Worm (Caenorhabditis elegans) whole organism, L3 larva: ENCODE data around the gene tmem-231.

Experiments used
- aly-2 ChIP-seq: fragments of 150-350 bp; optimal IDR thresholded peaks from 2 replicates; lab custom pipeline; 2014; ENCODE audit warnings: missing biosample characterization, missing genetic modification characterization
- zag-1 ChIP-seq: fragments of 150-350 bp; optimal IDR thresholded peaks from 2 replicates; lab custom pipeline; 2014; ENCODE audit warnings: missing biosample characterization, missing genetic modification characterization

ce11 chrIV:8446904-8447303 lies 20.3 kb downstream of the tmem-231 start, which contains the start of gene T01B11.1:
- TF ChIP-seq zag-1 (tag; lab: Kevin White, UChicago) (no peak), aly-2 (tag; lab: Kevin White, UChicago) (no peak)
